Fruit fly (Drosophila melanogaster): Measurements from ENCODE around the gene CG34135.

DNA sequence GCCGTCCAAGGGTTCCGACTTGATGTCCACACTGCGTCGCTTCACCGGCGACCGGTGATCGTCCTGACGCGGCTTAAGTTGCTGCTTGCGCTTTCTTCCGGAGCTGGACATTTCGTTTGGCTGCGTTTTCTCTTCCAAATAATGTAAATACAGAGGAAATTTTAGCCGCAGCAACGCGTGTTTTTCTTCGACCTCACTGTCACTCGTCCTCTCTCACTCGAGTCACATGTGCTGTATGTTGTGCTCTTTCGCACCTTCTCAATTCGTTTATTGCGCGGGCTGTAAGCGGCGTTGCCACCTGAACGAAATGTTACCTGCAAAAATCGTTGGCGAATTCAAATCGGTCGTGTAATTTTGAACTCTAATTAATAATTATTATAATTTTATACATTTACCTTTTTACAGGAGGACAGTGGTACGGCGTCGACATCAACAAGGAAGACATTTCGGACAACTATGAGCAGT is 37.4 kb upstream of the CG34135 start, which contains the start of gene CG9839:
- TF ChIP-seq psq (optimal IDR thresholded peaks at IDR 0.05) (no peak), Dll (optimal IDR thresholded peaks at IDR 0.05) (no peak), EcR (GFP tag; optimal IDR thresholded peaks at IDR 0.05) (no peak), pan (optimal IDR thresholded peaks at IDR 0.05) (no peak), usp (GFP tag; optimal IDR thresholded peaks at IDR 0.05) (no peak), CG8478 (optimal IDR thresholded peaks at IDR 0.05) (no peak)

All from whole organism.